Fruit fly (Drosophila melanogaster): ENCODE results near the gene mkg-p.

mkg-p gene

DNA sequence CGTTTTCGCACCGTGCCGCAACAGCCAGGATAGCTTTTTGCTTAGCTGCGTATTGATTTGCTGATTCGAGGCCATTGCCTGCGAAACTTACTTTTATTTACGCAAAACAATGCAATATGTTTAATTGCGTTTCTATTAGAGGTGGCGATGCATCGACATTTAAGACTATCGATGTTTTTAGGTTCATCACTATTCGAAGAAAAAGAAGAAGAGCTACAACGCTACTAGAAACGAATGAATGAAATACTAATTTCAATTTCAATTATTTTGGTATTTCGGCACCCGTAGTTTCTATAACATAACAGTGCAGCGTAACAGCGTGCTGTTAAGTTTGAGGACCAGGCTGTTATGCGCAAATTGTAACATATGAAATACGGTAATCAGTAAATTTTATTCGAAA is at the start of gene mkg-p, which contains the start of the genes Tpt and CG13667:
Gene mkg-p, minus strand, starts transcription at position 155 of the 400 bp plus-strand sequence.
Gene Tpt, minus strand, starts transcription at position 155 of the 400 bp plus-strand sequence.
Gene CG13667, plus strand, starts transcription at position 332 of the 400 bp plus-strand sequence.
- no peak for TF ChIP-seq CG17801 (GFP tag; optimal IDR thresholded peaks at IDR 0.05; ENCODE audit: partially characterized antibody)

DNA sequence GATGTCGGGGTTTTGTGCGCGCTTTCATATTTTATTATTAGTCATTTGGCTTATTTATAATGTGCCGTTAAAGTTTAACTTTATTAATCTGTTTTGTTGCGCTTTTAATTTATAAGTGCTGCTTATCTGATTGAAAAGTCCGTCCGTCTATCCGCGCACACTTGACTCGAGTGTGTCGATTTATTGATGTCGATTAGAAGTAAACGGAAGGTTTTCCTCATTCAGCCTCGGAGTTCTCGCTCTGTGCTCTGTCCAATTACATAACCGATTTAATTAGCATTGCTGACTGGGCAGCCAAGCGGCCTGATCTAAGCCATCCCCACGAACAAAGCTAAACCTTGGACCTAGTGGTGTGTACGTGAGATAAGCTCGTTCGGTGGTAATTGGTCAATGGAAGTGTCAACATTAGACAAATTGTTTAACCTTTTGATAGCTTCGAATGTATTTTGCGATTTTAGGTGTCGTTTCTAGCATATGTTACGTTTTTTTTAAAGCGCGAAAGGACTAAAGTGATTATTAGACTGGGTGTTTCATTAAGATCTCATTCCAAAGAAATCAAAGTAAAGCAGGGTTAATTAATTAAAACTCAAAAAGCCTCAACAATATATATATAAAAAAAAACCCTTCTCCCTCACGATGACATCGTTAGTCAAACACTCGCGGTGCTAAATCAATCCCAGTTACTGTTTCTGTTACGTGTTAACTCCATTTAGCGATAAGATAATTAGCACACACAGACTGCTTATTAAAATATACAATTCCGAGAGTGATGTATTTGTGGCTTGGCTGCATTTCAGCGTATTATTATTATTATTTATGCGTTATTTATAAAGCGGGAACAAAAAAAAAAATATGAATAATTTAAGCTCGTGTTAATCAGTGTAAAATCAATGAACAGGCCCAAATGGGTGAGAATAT is 48.6 kb upstream of the mkg-p start:
- no peak for TF ChIP-seq CG17801 (GFP tag; optimal IDR thresholded peaks at IDR 0.05; ENCODE audit: partially characterized antibody)

DNA sequence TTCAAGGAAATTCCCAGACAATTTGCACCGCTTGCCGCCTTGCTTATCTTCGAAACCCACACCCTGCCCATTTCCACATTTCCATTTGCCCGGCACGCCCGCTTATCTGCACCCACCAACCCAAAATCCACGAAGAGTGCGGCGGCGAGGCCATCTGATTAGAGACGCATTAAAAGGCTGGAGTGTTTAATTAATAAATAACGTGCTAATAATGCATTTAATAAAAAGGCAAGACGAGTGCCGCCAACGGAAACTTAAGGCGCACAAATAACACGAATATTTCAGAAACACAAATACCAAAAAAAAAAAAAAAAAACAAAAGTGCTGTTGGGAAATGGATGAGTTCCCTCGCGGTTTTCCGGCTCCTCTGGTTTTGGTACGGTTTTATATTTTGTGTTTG is 47.9 kb upstream of the mkg-p start:
- no peak for TF ChIP-seq CG17801 (GFP tag; optimal IDR thresholded peaks at IDR 0.05; ENCODE audit: partially characterized antibody)

DNA sequence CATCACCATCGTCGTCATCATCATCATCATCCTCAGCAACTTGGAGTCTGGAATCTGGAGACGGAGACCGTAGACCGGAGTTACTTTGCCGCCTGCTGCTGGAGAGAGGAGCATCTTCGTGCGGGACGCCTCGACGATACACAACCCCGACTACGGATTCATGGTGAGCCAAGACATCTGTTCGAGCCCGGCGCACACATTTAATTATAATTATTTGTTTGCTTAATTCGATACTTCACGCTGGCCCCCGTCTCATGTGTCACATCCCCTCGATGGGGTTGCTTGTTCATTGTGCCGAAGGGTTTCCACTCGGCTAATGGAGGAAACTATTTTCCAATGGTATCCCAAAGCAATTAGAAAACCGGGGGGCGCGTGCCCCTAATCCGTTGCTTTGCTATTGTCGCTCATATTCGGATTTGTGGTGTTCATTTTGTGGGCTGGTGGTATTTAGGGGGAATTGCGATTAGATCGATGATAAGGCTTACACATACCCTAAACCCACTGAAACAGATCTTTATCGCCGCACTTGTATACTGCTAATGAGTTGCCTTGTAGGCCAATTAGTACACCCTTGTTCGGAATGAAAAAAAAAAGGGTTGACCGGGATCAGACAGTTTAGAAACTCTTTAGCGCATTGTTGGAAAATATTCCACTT is 47.0 kb upstream of the mkg-p start:
- no peak for TF ChIP-seq CG17801 (GFP tag; optimal IDR thresholded peaks at IDR 0.05; ENCODE audit: partially characterized antibody)

DNA sequence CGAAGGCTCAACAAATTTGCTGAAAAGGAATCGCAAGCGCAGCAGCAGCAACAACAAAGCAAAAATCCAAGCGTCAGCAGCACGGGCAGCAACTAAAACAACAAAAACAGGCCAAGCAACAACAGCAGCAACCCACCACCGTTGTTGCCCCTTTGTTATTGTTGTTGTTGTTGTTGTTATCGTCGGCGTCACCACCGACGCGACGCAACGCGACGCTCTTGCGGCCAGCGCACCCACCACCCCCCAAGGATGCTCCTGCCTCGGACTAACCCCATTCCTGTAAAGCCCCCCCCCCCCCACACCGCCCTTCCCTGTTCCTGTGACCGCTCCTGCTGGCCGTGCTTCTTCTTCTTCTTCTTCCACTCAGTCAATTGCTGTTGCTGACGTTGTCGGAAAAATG is 45.7 kb upstream of the mkg-p start:
- TF ChIP-seq CG17801 (GFP tag; optimal IDR thresholded peaks at IDR 0.05; ENCODE audit: partially characterized antibody), result no peak

DNA sequence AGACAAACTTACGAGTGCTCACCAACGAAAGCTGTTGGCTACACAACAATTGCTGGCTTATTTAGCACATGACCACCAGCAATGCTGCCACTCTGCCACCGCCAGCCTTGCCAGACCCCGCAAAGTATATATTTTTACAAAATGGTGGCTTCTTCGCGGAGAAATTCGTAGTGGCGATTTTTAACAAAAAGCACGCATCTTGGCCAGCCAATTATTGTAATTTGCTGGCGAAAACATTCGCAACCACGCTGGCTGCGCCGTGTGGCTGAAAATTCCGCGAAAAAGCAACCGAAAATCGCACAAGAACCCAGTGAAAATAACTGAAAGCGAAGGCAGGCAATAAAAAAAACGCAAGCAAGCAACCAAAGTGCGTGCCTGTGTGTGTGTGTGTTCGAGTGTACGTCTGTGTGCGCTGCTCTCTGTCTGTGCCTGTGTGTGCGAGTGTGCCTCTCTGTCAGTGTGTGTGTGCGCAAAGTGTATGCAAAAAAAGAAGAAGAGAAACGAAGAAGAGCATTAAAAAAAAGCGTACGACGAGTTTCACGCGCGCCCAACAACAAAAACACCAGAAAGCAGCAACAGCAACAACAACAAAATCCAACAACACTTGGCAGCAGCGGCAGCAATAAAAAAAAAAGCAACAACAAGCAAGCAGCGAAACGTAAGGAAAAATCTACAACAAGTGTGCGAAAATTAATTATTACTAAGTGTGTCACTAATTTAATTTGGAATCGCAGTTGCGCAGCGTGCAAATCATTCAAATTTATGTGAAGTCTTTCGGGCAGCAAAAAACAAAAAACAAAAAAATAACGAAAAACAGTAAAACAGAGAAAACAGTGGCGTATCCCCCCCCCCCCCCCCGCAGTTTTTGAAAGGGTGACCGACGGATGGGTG is 45.0 kb upstream of the mkg-p start, which contains the start of gene Gug:
Gene Gug, plus strand, starts transcription at position 123 of the 891 bp plus-strand sequence.
- peak; percentile 89 for TF ChIP-seq CG17801 (GFP tag; optimal IDR thresholded peaks at IDR 0.05; ENCODE audit: partially characterized antibody)

DNA sequence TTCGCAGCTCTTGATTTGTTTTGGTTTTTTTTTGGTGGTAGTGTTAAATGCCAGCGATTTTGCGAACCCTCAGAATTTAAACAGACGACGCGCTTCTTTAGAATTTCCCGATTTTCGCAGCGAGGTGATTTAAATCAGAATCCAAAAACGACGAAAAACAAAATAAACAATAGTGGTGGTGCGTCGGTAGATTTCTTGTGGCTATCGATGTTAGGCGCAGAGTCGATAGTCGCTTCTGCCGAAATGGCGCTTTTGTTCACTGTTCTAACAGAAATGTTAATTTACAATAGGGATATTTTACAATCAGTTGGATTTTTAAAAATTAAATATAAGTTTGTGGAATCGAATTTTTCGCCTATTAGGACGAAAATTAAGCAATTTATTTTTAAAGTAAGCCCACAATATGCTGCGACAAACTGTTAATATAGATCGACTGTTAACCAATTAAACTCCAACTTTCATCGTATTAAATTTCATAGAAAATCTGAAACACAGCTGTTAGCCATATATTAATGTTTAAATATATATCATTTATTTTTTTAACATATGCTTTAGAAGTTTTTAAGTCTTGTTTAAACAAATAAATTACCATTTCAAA is 44.2 kb upstream of the mkg-p start, which contains the start of gene CG6983:
Gene CG6983, minus strand, starts transcription at position 176 of the 598 bp plus-strand sequence.
- peak; percentile 30 for TF ChIP-seq CG17801 (GFP tag; optimal IDR thresholded peaks at IDR 0.05; ENCODE audit: partially characterized antibody)

DNA sequence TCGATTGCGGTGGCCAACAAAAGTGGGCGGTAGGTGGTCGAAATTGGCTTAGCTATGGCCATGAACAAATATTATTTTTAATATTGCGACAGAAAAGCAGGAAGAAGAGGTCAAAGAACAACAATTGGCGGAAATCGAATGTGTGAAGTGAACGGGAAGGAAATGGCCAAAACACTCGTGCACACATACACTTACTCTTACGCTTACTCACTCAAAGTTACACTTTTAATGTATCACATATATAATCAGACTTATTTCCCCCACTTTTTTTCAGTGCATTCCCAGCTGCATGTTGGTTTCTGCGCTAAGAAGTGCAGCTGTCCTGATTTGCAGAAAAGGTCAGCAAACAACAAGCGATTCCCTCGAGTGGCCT is 43.4 kb upstream of the mkg-p start:
- TF ChIP-seq CG17801 (GFP tag; optimal IDR thresholded peaks at IDR 0.05; ENCODE audit: partially characterized antibody), result no peak

DNA sequence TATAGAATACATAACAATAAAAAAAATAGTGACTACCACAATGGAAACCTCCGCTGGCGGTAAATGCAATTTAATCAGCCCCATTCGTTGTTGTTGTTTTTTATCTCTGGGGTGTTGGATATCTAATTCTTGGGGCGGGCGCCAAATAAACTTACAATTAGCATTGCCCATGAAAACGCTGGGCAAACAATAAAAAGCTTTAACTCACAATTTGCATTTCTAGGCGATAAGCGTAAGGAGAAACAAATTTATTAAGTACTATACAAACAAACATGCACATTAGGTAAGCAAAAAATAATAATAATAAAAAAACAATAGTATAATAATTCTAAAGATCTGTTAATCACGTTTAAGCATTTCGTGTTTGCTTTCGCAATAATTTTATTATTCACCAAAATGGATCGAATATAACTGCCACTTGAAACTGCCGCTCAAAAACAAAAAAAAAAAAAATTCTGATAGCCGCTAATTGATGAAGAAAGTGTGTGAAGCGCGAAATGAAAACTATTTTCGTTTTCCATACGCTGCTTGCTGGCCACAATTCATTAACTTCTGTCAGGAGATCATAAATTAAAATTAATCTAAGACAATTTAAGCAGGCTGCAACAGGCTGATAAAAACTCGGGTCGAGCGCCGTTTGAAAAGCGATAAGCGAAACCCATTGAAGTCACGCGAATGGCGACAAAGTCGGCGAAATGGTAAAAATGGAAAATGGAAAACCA is 42.9 kb upstream of the mkg-p start:
- peak; percentile 18 for TF ChIP-seq CG17801 (GFP tag; optimal IDR thresholded peaks at IDR 0.05; ENCODE audit: partially characterized antibody)

DNA sequence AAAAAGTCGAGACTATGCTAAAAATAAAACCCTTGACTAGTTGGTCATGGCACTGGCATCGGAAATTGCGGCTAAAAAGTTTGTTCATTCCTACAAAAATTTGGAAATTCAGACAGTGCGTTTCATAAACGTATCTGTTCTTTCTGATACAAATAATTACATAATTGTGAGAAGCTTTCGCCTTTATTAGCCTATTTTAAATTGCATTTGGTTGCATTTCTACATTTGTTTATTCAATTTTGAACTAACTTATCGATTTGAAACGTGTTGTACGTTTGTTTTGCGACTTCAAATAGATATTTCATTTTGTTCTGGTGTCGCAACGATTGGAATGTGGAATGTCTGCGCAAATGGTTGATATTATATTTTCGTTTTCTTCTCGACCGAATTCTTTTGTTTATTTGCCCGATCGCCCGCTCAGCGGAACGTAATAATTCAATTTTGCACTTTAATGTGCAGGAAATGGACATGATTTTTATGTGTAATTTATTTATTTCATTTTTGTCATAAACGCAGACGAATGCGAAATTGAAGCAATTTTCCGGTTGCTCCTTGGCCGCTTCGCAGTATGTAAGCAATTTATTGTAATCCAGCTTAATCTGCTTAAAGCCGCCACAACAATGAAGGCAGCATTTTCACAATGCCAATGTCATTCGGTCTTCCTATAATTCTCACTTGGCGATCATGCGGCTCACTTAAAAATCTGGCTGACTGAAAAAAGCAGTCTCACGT is 41.1 kb upstream of the mkg-p start:
- no peak for TF ChIP-seq CG17801 (GFP tag; optimal IDR thresholded peaks at IDR 0.05; ENCODE audit: partially characterized antibody)

DNA sequence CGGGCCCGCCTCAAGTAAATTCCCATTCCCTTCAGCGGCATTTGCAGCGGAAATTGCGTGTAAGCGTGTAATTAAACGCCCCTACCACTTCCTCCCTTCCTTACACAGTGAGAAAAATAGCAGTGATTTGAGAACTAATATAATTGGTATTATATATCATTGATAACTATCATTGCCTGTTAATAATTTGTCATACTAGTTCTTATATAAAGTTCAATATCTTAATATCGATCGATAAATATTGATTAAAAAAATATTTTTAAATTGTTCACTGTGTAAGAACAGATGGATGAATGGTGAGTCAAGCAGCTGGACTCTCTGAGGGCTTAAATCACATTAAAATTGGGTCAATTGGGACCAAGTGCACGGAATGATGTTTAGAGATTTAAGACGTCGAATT is 40.0 kb upstream of the mkg-p start:
- TF ChIP-seq CG17801 (GFP tag; optimal IDR thresholded peaks at IDR 0.05; ENCODE audit: partially characterized antibody), result peak; percentile 67

DNA sequence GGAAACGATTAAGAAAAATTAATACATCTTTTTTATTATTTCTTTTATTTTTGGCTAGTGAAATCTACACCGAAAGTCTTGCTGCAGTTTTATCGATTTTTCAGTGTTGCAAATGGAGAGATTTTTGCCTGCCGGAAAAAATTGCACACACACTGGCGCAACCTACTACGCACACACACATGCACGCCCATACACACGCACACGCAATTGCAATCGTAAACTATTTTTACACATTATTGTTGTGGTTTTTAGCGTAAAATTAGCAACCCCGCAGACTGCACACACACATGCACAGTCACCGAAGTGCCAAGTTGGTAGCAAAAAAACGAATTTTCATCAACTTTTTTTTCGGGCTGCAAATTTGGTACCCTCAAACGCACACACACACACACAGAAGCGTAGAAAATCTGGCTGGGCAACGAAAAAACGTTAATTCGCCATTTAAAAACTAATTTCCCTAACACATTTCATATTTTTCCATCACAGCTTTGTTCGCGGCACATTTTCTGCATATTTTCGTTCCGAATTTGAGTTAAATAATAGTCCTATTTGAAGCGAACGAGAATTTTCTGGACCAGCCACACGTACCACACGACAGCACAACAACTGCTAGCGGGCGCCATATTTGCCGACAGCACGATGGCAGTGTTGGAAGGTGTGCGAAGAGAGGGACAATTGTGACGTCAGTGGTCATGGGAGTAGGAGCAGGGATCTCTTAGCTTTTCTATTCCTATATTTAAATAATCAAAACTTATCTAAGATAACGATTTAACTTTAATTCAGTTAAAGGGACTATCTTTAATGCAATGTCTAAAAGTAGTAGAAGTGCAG is 36.9 kb upstream of the mkg-p start, which contains the start of gene Unr:
Gene Unr, minus strand, starts transcription at position 637 of the 831 bp plus-strand sequence.
- TF ChIP-seq CG17801 (GFP tag; optimal IDR thresholded peaks at IDR 0.05; ENCODE audit: partially characterized antibody), result peak; percentile 73
